Fruit fly (Drosophila melanogaster) Kc167 (cell line): ENCODE measurements around the gene KrT95D.

Experiments used
- Myc ChIP-seq: fragments of >200 bp; optimal IDR thresholded peaks from 2 replicates; lab custom pipeline; 2017; ENCODE audit warnings: missing external identifiers
- h ChIP-seq: fragments of >200 bp; optimal IDR thresholded peaks from 3 replicates; lab custom pipeline; 2018; ENCODE audit warnings: missing external identifiers
- insv ChIP-seq: fragments of >200 bp; optimal IDR thresholded peaks from 3 replicates; lab custom pipeline; 2018; ENCODE audit warnings: missing external identifiers
- ttk ChIP-seq: sonication (Bioruptor generic); optimal IDR thresholded peaks from 2 replicates; lab custom pipeline; 2017; ENCODE audit warnings: missing external identifiers

dm6 chr3R:24031825-24032523 lies at the start of gene KrT95D, which contains the start of gene Mettl3:
- no peak for TF ChIP-seq insv (lab: Kevin White, UChicago)
- TF ChIP-seq h (lab: Kevin White, UChicago), result no peak
- no peak for TF ChIP-seq Myc (lab: Kevin White, UChicago)
- no peak for TF ChIP-seq ttk (lab: Kevin White, UChicago)
